Fruit fly (Drosophila melanogaster) whole organism, embryonic: ENCODE data around the gene CG5191.

Experiments
- CG1024 ChIP-seq: fragments of 200-800 bp; sonication (Bioruptor generic); IDR thresholded peaks from 2 replicates; pipeline ENCODE4 v1.3.6; 2022; ENCODE audit warnings: missing biosample characterization, missing genetic modification characterization
- CG10462 ChIP-seq: fragments of 200-800 bp; sonication (Bioruptor generic); optimal IDR thresholded peaks from 2 replicates; lab custom pipeline; 2016; ENCODE audit warnings: missing biosample characterization, missing genetic modification characterization
- CG12942 ChIP-seq: fragments of 200-800 bp; sonication (Bioruptor generic); optimal IDR thresholded peaks from 3 replicates; lab custom pipeline; 2016; ENCODE audit warnings: missing biosample characterization, missing genetic modification characterization
- CG14965 ChIP-seq: fragments of 200-800 bp; sonication (Bioruptor generic); optimal IDR thresholded peaks from 2 replicates; lab custom pipeline; 2016; ENCODE audit warnings: missing biosample characterization, missing genetic modification characterization, borderline replicate concordance
- CG16813 ChIP-seq: fragments of 200-800 bp; sonication (Bioruptor generic); IDR thresholded peaks from 3 replicates; pipeline ENCODE4 v1.3.6; 2022; ENCODE audit warnings: missing biosample characterization, missing genetic modification characterization; ENCODE audit not compliant: partially characterized antibody
- CG17328 ChIP-seq: fragments of 200-800 bp; sonication (Bioruptor generic); IDR thresholded peaks from 2 replicates; pipeline ENCODE4 v1.3.6; 2022; ENCODE audit warnings: missing biosample characterization, missing genetic modification characterization
- CG1792 ChIP-seq: fragments of 200-800 bp; sonication (Bioruptor generic); optimal IDR thresholded peaks from 2 replicates; lab custom pipeline; 2016; ENCODE audit warnings: missing biosample characterization, missing genetic modification characterization
- CG18476 ChIP-seq: fragments of 200-800 bp; sonication (Bioruptor generic); optimal IDR thresholded peaks from 2 replicates; lab custom pipeline; 2016; ENCODE audit warnings: missing biosample characterization, mild to moderate bottlenecking, missing genetic modification characterization
- CG2202 ChIP-seq: fragments of 200-800 bp; sonication (Bioruptor generic); optimal IDR thresholded peaks from 2 replicates; lab custom pipeline; 2018; ENCODE audit warnings: missing biosample characterization, mild to moderate bottlenecking, missing genetic modification characterization
- CG3847 ChIP-seq: fragments of 200-800 bp; sonication (Bioruptor generic); IDR thresholded peaks from 2 replicates; pipeline ENCODE4 v1.3.6; 2022; ENCODE audit warnings: missing biosample characterization, missing genetic modification characterization
- CG3995 ChIP-seq: fragments of 200-800 bp; sonication (Bioruptor generic); optimal IDR thresholded peaks from 3 replicates; lab custom pipeline; 2016; ENCODE audit warnings: missing biosample characterization, missing genetic modification characterization
- CG8290 ChIP-seq, 3 experiments: fragments of 200-800 bp; sonication (Bioruptor generic); optimal IDR thresholded peaks; 2 replicates each; lab custom pipeline; 2016 to 2019; ENCODE audit warnings: missing biosample characterization in 3 of 3, missing genetic modification characterization in 3 of 3, mild to moderate bottlenecking in 2 of 3, moderate library complexity in 1 of 3
- Deaf1 ChIP-seq: fragments of 200-800 bp; optimal IDR thresholded peaks from 3 replicates; lab custom pipeline; 2019; ENCODE audit warnings: missing biosample characterization, mild to moderate bottlenecking, missing genetic modification characterization, moderate library complexity
- Dip2 ChIP-seq: fragments of 200-800 bp; sonication (Bioruptor generic); IDR thresholded peaks from 2 replicates; pipeline ENCODE4 v1.3.6; 2022; ENCODE audit warnings: missing biosample characterization, missing genetic modification characterization
- Dll ChIP-seq: fragments of 200-800 bp; sonication (Bioruptor generic); IDR thresholded peaks from 4 replicates; pipeline ENCODE4 v1.3.6; 2022; ENCODE audit warnings: missing biosample characterization, missing genetic modification characterization; ENCODE audit not compliant: partially characterized antibody
- Dref ChIP-seq: fragments of 200-800 bp; sonication (Bioruptor generic); IDR thresholded peaks from 2 replicates; pipeline ENCODE4 v1.3.6; 2022; ENCODE audit warnings: missing biosample characterization, missing genetic modification characterization
- Drgx ChIP-seq: fragments of 200-800 bp; sonication (Bioruptor generic); IDR thresholded peaks from 2 replicates; pipeline ENCODE4 v1.3.6; 2022; ENCODE audit warnings: missing biosample characterization, missing genetic modification characterization
- Gsc ChIP-seq: fragments of 200-800 bp; sonication (Bioruptor generic); IDR thresholded peaks from 2 replicates; pipeline ENCODE4 v1.3.6; 2022; ENCODE audit warnings: missing biosample characterization, missing genetic modification characterization
- Gug ChIP-seq: fragments of 200-800 bp; sonication (Bioruptor generic); IDR thresholded peaks from 4 replicates; pipeline ENCODE4 v1.3.6; 2022; ENCODE audit warnings: missing biosample characterization, missing genetic modification characterization
- H2.0 ChIP-seq: fragments of 200-800 bp; sonication (Bioruptor generic); IDR thresholded peaks from 2 replicates; pipeline ENCODE4 v1.3.6; 2022; ENCODE audit warnings: missing biosample characterization, missing genetic modification characterization
- Jarid2 ChIP-seq: fragments of 200-800 bp; sonication (Bioruptor generic); optimal IDR thresholded peaks from 3 replicates; lab custom pipeline; 2017; ENCODE audit warnings: mild to moderate bottlenecking, missing biosample characterization, missing genetic modification reagents, missing genetic modification characterization
- NFAT ChIP-seq: fragments of 200-800 bp; sonication (Bioruptor generic); IDR thresholded peaks from 2 replicates; pipeline ENCODE4 v1.3.6; 2022; ENCODE audit warnings: missing biosample characterization, missing genetic modification characterization
- Optix ChIP-seq: fragments of 200-800 bp; sonication (Bioruptor generic); IDR thresholded peaks from 3 replicates; pipeline ENCODE4 v1.3.6; 2022; ENCODE audit warnings: missing biosample characterization, missing genetic modification characterization
- PHDP ChIP-seq: fragments of 200-800 bp; sonication (Bioruptor generic); optimal IDR thresholded peaks from 3 replicates; lab custom pipeline; 2018; ENCODE audit warnings: missing biosample characterization, mild to moderate bottlenecking, missing genetic modification characterization, moderate library complexity
- Scr ChIP-seq: fragments of 200-800 bp; sonication (Bioruptor generic); IDR thresholded peaks from 2 replicates; pipeline ENCODE4 v1.3.6; 2022; ENCODE audit warnings: missing biosample characterization, missing genetic modification characterization; ENCODE audit not compliant: partially characterized antibody
- Stat92E ChIP-seq, 3 experiments: fragments of >200 bp in 2 of 3; fragments of 200-800 bp in 1 of 3; sonication (Bioruptor generic) in 1 of 3; optimal IDR thresholded peaks; 2 replicates each; lab custom pipeline; 2017 to 2019; ENCODE audit warnings: missing biosample characterization in 3 of 3, missing genetic modification characterization in 3 of 3, mild to moderate bottlenecking in 1 of 3, moderate library complexity in 1 of 3
- cas ChIP-seq: fragments of 200-800 bp; sonication (Bioruptor generic); IDR thresholded peaks from 2 replicates; pipeline ENCODE4 v1.3.6; 2022; ENCODE audit warnings: missing biosample characterization, missing genetic modification characterization
- cg ChIP-seq: fragments of 200-800 bp; sonication (Bioruptor generic); optimal IDR thresholded peaks from 3 replicates; lab custom pipeline; 2019; ENCODE audit warnings: missing biosample characterization, mild to moderate bottlenecking, missing genetic modification characterization, moderate library complexity
- crol ChIP-seq: fragments of 200-800 bp; sonication (Bioruptor generic); IDR thresholded peaks from 2 replicates; pipeline ENCODE4 v1.3.6; 2022; ENCODE audit warnings: missing biosample characterization, missing genetic modification characterization
- cwo ChIP-seq: fragments of 200-800 bp; sonication (Bioruptor generic); optimal IDR thresholded peaks from 3 replicates; lab custom pipeline; 2017; ENCODE audit warnings: missing biosample characterization, missing genetic modification characterization, mild to moderate bottlenecking, moderate library complexity, missing genetic modification reagents
- dmrt99B ChIP-seq: fragments of 200-800 bp; sonication (Bioruptor generic); optimal IDR thresholded peaks from 2 replicates; lab custom pipeline; 2018; ENCODE audit warnings: missing biosample characterization, mild to moderate bottlenecking, missing genetic modification characterization, moderate library complexity
- dysf ChIP-seq: fragments of 200-800 bp; sonication (Bioruptor generic); IDR thresholded peaks from 3 replicates; pipeline ENCODE4 v1.3.6; 2022; ENCODE audit warnings: missing biosample characterization, missing genetic modification characterization
- gem ChIP-seq: fragments of 200-800 bp; sonication (Bioruptor generic); optimal IDR thresholded peaks from 2 replicates; lab custom pipeline; 2019; ENCODE audit warnings: missing biosample characterization, mild to moderate bottlenecking, missing genetic modification characterization, moderate library complexity
- gsb ChIP-seq: fragments of 200-800 bp; sonication (Bioruptor generic); IDR thresholded peaks from 2 replicates; pipeline ENCODE4 v1.3.6; 2022; ENCODE audit warnings: missing biosample characterization, missing genetic modification characterization
- gt ChIP-seq: fragments of 200-800 bp; sonication (Bioruptor generic); IDR thresholded peaks from 2 replicates; pipeline ENCODE4 v1.3.6; 2022; ENCODE audit warnings: missing biosample characterization, missing genetic modification characterization
- h ChIP-seq: fragments of >200 bp; optimal IDR thresholded peaks from 2 replicates; lab custom pipeline; 2017
- jumu ChIP-seq: fragments of 200-800 bp; sonication (Bioruptor generic); optimal IDR thresholded peaks from 3 replicates; lab custom pipeline; 2016; ENCODE audit warnings: missing biosample characterization, missing genetic modification characterization
- knrl ChIP-seq: fragments of 200-800 bp; sonication (Bioruptor generic); IDR thresholded peaks from 3 replicates; pipeline ENCODE4 v1.3.6; 2022; ENCODE audit warnings: missing biosample characterization, missing genetic modification characterization; ENCODE audit not compliant: partially characterized antibody
- lmd ChIP-seq: fragments of 200-800 bp; sonication (Bioruptor generic); IDR thresholded peaks from 2 replicates; pipeline ENCODE4 v1.3.6; 2022; ENCODE audit warnings: missing biosample characterization, missing genetic modification characterization
- nerfin-1 ChIP-seq: fragments of 200-800 bp; sonication (Bioruptor generic); optimal IDR thresholded peaks from 3 replicates; lab custom pipeline; 2019; ENCODE audit warnings: missing biosample characterization, mild to moderate bottlenecking, missing genetic modification characterization, moderate library complexity
- odd ChIP-seq: fragments of 200-800 bp; sonication (Bioruptor generic); optimal IDR thresholded peaks from 2 replicates; lab custom pipeline; 2017; ENCODE audit warnings: missing biosample characterization, mild to moderate bottlenecking, missing genetic modification characterization
- onecut ChIP-seq: fragments of 200-800 bp; sonication (Bioruptor generic); IDR thresholded peaks from 2 replicates; pipeline ENCODE4 v1.3.6; 2022; ENCODE audit warnings: missing biosample characterization, missing genetic modification characterization
- peb ChIP-seq: fragments of 200-800 bp; sonication (Bioruptor generic); IDR thresholded peaks from 2 replicates; pipeline ENCODE4 v1.3.6; 2022; ENCODE audit warnings: missing biosample characterization, missing genetic modification characterization
- pho ChIP-seq: fragments of 200-800 bp; sonication (Bioruptor generic); optimal IDR thresholded peaks from 2 replicates; lab custom pipeline; 2016; ENCODE audit warnings: missing biosample characterization, missing genetic modification characterization
- ro ChIP-seq: fragments of 200-800 bp; sonication (Bioruptor generic); IDR thresholded peaks from 2 replicates; pipeline ENCODE4 v1.3.6; 2022; ENCODE audit warnings: missing biosample characterization, missing genetic modification characterization
- sr ChIP-seq: fragments of 200-800 bp; sonication (Bioruptor generic); IDR thresholded peaks from 3 replicates; pipeline ENCODE4 v1.3.6; 2022; ENCODE audit warnings: missing biosample characterization, missing genetic modification characterization
- tap ChIP-seq: fragments of 200-800 bp; optimal IDR thresholded peaks from 3 replicates; lab custom pipeline; 2019; ENCODE audit warnings: missing biosample characterization, mild to moderate bottlenecking, missing genetic modification characterization, moderate library complexity
- tll ChIP-seq, 2 experiments: fragments of 200-800 bp in 1 of 2; fragments of >200 bp in 1 of 2; sonication (Bioruptor generic) in 1 of 2; optimal IDR thresholded peaks; 2 replicates each; lab custom pipeline; 2017 to 2019; ENCODE audit warnings: missing biosample characterization in 2 of 2, missing genetic modification characterization in 2 of 2, mild to moderate bottlenecking in 1 of 2, moderate library complexity in 1 of 2
- wek ChIP-seq: fragments of 200-800 bp; sonication (Bioruptor generic); optimal IDR thresholded peaks from 3 replicates; lab custom pipeline; 2018; ENCODE audit warnings: missing biosample characterization, mild to moderate bottlenecking, missing genetic modification characterization, moderate library complexity

The CG5191 gene

dm6 chr3R:20592517-20593462 is 32.1 kb downstream of the CG5191 start, which contains the start of the genes Pus1 and bon (continued):
- TF ChIP-seq CG8290 (GFP tag; optimal IDR thresholded peaks at IDR 0.05; lab: Kevin White, UChicago) (no peak), CG8290 (tag; optimal IDR thresholded peaks at IDR 0.05; lab: Kevin White, UChicago) (peak in 1 of 2 experiments; percentile 67), Deaf1 (tag; lab: Kevin White, UChicago) (peak; percentile 63), dmrt99B (tag; lab: Kevin White, UChicago) (no peak), cas (GFP tag; lab: Robert Waterston, UW) (no peak), CG2202 (no peak), CG14965 (GFP tag; lab: Kevin White, UChicago) (no peak), CG1024 (GFP tag; lab: Robert Waterston, UW) (no peak), odd (GFP tag; lab: Kevin White, UChicago) (no peak), knrl (GFP tag; lab: Robert Waterston, UW) (no peak), Scr (GFP tag; lab: Robert Waterston, UW) (peak; percentile 39), dysf (no peak), Optix (GFP tag; lab: Robert Waterston, UW) (no peak), CG12942 (GFP tag; lab: Kevin White, UChicago) (no peak), nerfin-1 (tag; lab: Kevin White, UChicago) (peak; percentile 90), h (lab: Kevin White, UChicago) (no peak), CG1792 (peak; percentile 34), Gug (GFP tag; lab: Robert Waterston, UW) (no peak), CG18476 (no peak), Dll (GFP tag; lab: Robert Waterston, UW) (no peak), sr (GFP tag; lab: Robert Waterston, UW) (no peak), gt (GFP tag; lab: Robert Waterston, UW) (no peak), CG10462 (GFP tag; lab: Kevin White, UChicago) (no peak), CG3995 (GFP tag; lab: Kevin White, UChicago) (no peak), jumu (peak; percentile 32), gem (no peak), CG16813 (peak; percentile 14; the same call in 1 of the 3 replicates), onecut (GFP tag; lab: Robert Waterston, UW) (no peak), wek (no peak), tap (tag; lab: Kevin White, UChicago) (no peak), NFAT (GFP tag; lab: Robert Waterston, UW) (0 out of 2 replicates have a peak, but pooled peaks have one; percentile 13), crol (GFP tag; lab: Robert Waterston, UW) (no peak), PHDP (tag; lab: Kevin White, UChicago) (no peak), peb (GFP tag; lab: Robert Waterston, UW) (no peak), Drgx (GFP tag; lab: Robert Waterston, UW) (no peak), lmd (GFP tag; lab: Robert Waterston, UW) (no peak), Stat92E (GFP tag; optimal IDR thresholded peaks at IDR 0.05; lab: Kevin White, UChicago) (no peak), Jarid2 (GFP tag; lab: Kevin White, UChicago) (peak; percentile 49), pho (GFP tag; lab: Kevin White, UChicago) (peak; percentile 31), cwo (GFP tag; lab: Kevin White, UChicago) (peak; percentile 75), Dref (GFP tag; lab: Robert Waterston, UW) (no peak), CG3847 (peak; percentile 64), Dip2 (GFP tag; lab: Robert Waterston, UW) (no peak), cg (peak; percentile 86), Gsc (GFP tag; lab: Robert Waterston, UW) (no peak), gsb (GFP tag; lab: Robert Waterston, UW) (no peak), H2.0 (GFP tag; lab: Robert Waterston, UW) (no peak), CG17328 (no peak; the same call in 1 of the 2 replicates), tll (GFP tag; optimal IDR thresholded peaks at IDR 0.05; lab: Kevin White, UChicago) (no peak), ro (GFP tag; lab: Robert Waterston, UW) (no peak)
